Fruit fly (Drosophila melanogaster): ENCODE measurements around the gene CG3368.

The CG3368 gene

DNA sequence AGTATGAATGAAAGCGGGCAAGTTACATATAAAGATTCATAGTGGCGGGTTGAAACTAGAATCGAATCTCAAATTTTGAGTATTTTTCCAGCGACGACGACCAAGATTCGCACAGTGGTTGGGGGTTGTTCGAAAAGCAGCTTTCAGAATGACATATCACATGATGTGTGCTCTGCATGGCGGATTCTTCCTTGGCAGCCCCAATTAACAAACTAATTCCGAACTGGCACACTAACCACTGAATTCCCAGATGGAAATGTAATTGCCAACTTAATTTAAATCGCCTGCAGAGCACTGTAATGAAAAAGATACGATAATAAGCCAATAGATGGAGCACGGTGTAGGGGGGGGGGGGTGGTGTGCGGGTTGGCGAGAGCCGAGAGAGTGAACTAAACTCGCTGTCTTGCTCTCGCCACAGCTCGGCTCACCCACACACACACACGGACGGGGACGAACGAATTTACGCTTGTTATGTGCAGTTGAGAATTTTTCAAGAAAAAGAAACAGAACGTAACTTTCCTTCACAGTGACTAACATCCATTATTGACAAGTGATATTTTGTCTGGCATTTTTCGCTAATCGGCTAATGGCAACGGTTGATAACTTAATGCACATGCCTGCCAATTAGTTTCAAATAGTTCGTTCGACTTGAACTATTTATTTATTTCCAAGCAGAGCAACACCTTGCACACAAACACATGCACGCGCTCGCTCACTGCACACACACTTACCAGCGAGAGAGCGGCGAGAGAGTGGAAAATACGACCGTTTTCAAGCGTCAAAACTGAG lies 2.4 kb upstream of the CG3368 start:
- TF ChIP-seq br (GFP tag; optimal IDR thresholded peaks at IDR 0.05): peak; percentile 97
- TF ChIP-seq h (GFP tag; optimal IDR thresholded peaks at IDR 0.05): peak; percentile 97
- TF ChIP-seq ey (GFP tag; optimal IDR thresholded peaks at IDR 0.05): peak; percentile 97
- TF ChIP-seq foxo (GFP tag; optimal IDR thresholded peaks at IDR 0.05): peak; percentile 83 to 98
- TF ChIP-seq Abd-B (GFP tag; optimal IDR thresholded peaks at IDR 0.05): peak; percentile 14
- TF ChIP-seq Hr78 (GFP tag; optimal IDR thresholded peaks at IDR 0.05): no peak
- TF ChIP-seq psq (GFP tag; optimal IDR thresholded peaks at IDR 0.05): peak; percentile 92
- TF ChIP-seq dsf (GFP tag; optimal IDR thresholded peaks at IDR 0.05; ENCODE audit: borderline replicate concordance): peak; percentile 36
- peak; percentile 36 for TF ChIP-seq Hr83 (GFP tag; optimal IDR thresholded peaks at IDR 0.05; ENCODE audit: poor library complexity, severe bottlenecking)
- no peak for TF ChIP-seq CrebA (GFP tag; optimal IDR thresholded peaks at IDR 0.05; ENCODE audit: borderline replicate concordance)
- no peak for TF ChIP-seq GATAd (GFP tag; optimal IDR thresholded peaks at IDR 0.05)
- no peak for TF ChIP-seq Vsx2 (GFP tag; optimal IDR thresholded peaks at IDR 0.05; ENCODE audit: partially characterized antibody)
- peak; percentile 92 for TF ChIP-seq Sp1 (GFP tag; optimal IDR thresholded peaks at IDR 0.05)
- peak; percentile 97 for TF ChIP-seq fru (GFP tag; optimal IDR thresholded peaks at IDR 0.05)
- TF ChIP-seq HLH106 (tag; optimal IDR thresholded peaks at IDR 0.05): peak; percentile 88
- TF ChIP-seq pan (optimal IDR thresholded peaks at IDR 0.05): no peak
- peak; percentile 18 for TF ChIP-seq jim (GFP tag; optimal IDR thresholded peaks at IDR 0.05)
- no peak for TF ChIP-seq Dfd (GFP tag; optimal IDR thresholded peaks at IDR 0.05)
- TF ChIP-seq tai (GFP tag; optimal IDR thresholded peaks at IDR 0.05): no peak
- TF ChIP-seq dl (GFP tag; optimal IDR thresholded peaks at IDR 0.05; ENCODE audit: insufficient read depth in 1 of 2, partially characterized antibody in 2 of 2): no peak
- peak; percentile 97 for TF ChIP-seq OdsH (GFP tag; optimal IDR thresholded peaks at IDR 0.05)
- peak; percentile 87 for TF ChIP-seq dmrt93B (GFP tag; optimal IDR thresholded peaks at IDR 0.05)
- TF ChIP-seq CG9705 (GFP tag; optimal IDR thresholded peaks at IDR 0.05): peak; percentile 35
- TF ChIP-seq rgr (GFP tag; optimal IDR thresholded peaks at IDR 0.05): peak; percentile 98
- no peak for TF ChIP-seq lola (GFP tag; optimal IDR thresholded peaks at IDR 0.05)
- peak; percentile 80 for TF ChIP-seq Jra (GFP tag; optimal IDR thresholded peaks at IDR 0.05)
- no peak for TF ChIP-seq Myc (optimal IDR thresholded peaks at IDR 0.05)
- TF ChIP-seq brk (GFP tag; optimal IDR thresholded peaks at IDR 0.05): no peak
- TF ChIP-seq Mio (GFP tag; optimal IDR thresholded peaks at IDR 0.05): peak; percentile 91
- TF ChIP-seq usp (GFP tag; optimal IDR thresholded peaks at IDR 0.05): no peak
- peak; percentile 88 for TF ChIP-seq sage (GFP tag; optimal IDR thresholded peaks at IDR 0.05)
- TF ChIP-seq woc (GFP tag; optimal IDR thresholded peaks at IDR 0.05): peak; percentile 99
- peak; percentile 40 for TF ChIP-seq Dif (GFP tag; optimal IDR thresholded peaks at IDR 0.05; ENCODE audit: partially characterized antibody)
- TF ChIP-seq sv (GFP tag; optimal IDR thresholded peaks at IDR 0.05): peak; percentile 73
- TF ChIP-seq N (GFP tag; optimal IDR thresholded peaks at IDR 0.05): peak; percentile 47
- peak; percentile 92 for TF ChIP-seq CG32264 (GFP tag; optimal IDR thresholded peaks at IDR 0.05)
- TF ChIP-seq Hnf4 (GFP tag; optimal IDR thresholded peaks at IDR 0.05): peak; percentile 93
- TF ChIP-seq Rel (GFP tag; optimal IDR thresholded peaks at IDR 0.05): peak; percentile 66
- TF ChIP-seq Rel (tag; optimal IDR thresholded peaks at IDR 0.05): peak; percentile 54

dm6 chr3R:27281811-27282131 lies 1.8 kb upstream of the CG3368 start:
- no peak for TF ChIP-seq rgr (GFP tag; optimal IDR thresholded peaks at IDR 0.05)

DNA sequence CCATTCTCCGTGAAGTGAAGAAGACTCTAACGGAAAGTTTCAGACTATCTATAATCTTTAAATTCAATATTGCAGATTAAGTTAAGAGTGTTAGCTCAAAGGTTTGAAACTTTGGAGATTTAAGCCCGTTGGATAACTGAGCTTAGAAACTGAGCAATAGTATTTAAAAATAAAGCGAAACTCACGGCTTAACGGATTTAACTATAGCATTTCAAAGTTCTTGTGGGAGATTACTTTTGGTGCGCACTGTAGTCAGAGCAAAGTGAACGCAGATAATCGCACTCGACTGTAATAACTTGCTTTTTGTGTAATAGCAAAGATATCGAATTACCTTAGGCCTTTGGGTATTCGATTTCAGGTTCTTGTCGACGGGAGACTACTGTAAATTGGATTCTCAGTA lies 1.3 kb upstream of the CG3368 start, which contains the start of gene mrt:
Gene mrt, minus strand, starts transcription at position 376 of the 400 bp plus-strand sequence.
- peak; percentile 57 for TF ChIP-seq h (GFP tag; optimal IDR thresholded peaks at IDR 0.05)
- TF ChIP-seq Myc (optimal IDR thresholded peaks at IDR 0.05): no peak
- no peak for TF ChIP-seq CG32264 (GFP tag; optimal IDR thresholded peaks at IDR 0.05)
- peak; percentile 64 for TF ChIP-seq Hnf4 (GFP tag; optimal IDR thresholded peaks at IDR 0.05)
- TF ChIP-seq brk (GFP tag; optimal IDR thresholded peaks at IDR 0.05): no peak
- no peak for TF ChIP-seq CrebA (GFP tag; optimal IDR thresholded peaks at IDR 0.05; ENCODE audit: borderline replicate concordance)
- TF ChIP-seq Hr83 (GFP tag; optimal IDR thresholded peaks at IDR 0.05; ENCODE audit: poor library complexity, severe bottlenecking): peak; percentile 1
- TF ChIP-seq br (GFP tag; optimal IDR thresholded peaks at IDR 0.05): peak; percentile 42
- TF ChIP-seq sv (GFP tag; optimal IDR thresholded peaks at IDR 0.05): peak; percentile 39
- TF ChIP-seq OdsH (GFP tag; optimal IDR thresholded peaks at IDR 0.05): peak; percentile 47
- TF ChIP-seq Dfd (GFP tag; optimal IDR thresholded peaks at IDR 0.05): no peak
- no peak for TF ChIP-seq Hr78 (GFP tag; optimal IDR thresholded peaks at IDR 0.05)
- no peak for TF ChIP-seq Abd-B (GFP tag; optimal IDR thresholded peaks at IDR 0.05)
- TF ChIP-seq rgr (GFP tag; optimal IDR thresholded peaks at IDR 0.05): peak; percentile 58
- TF ChIP-seq dsf (GFP tag; optimal IDR thresholded peaks at IDR 0.05; ENCODE audit: borderline replicate concordance): no peak
- peak; percentile 23 for TF ChIP-seq dmrt93B (GFP tag; optimal IDR thresholded peaks at IDR 0.05)
- peak; percentile 28 for TF ChIP-seq psq (GFP tag; optimal IDR thresholded peaks at IDR 0.05)
- no peak for TF ChIP-seq usp (GFP tag; optimal IDR thresholded peaks at IDR 0.05)
- TF ChIP-seq foxo (GFP tag; optimal IDR thresholded peaks at IDR 0.05): peak in 1 of 2 experiments; percentile 73
- peak; percentile 34 for TF ChIP-seq Sp1 (GFP tag; optimal IDR thresholded peaks at IDR 0.05)
- TF ChIP-seq Rel (GFP tag; optimal IDR thresholded peaks at IDR 0.05): no peak
- TF ChIP-seq Rel (tag; optimal IDR thresholded peaks at IDR 0.05): no peak
- TF ChIP-seq GATAd (GFP tag; optimal IDR thresholded peaks at IDR 0.05): no peak
- TF ChIP-seq dl (GFP tag; optimal IDR thresholded peaks at IDR 0.05; ENCODE audit: insufficient read depth in 1 of 2, partially characterized antibody in 2 of 2): no peak
- TF ChIP-seq HLH106 (tag; optimal IDR thresholded peaks at IDR 0.05): peak; percentile 61
- TF ChIP-seq ey (GFP tag; optimal IDR thresholded peaks at IDR 0.05): peak; percentile 62
- no peak for TF ChIP-seq Vsx2 (GFP tag; optimal IDR thresholded peaks at IDR 0.05; ENCODE audit: partially characterized antibody)
- TF ChIP-seq sage (GFP tag; optimal IDR thresholded peaks at IDR 0.05): no peak
- peak; percentile 89 for TF ChIP-seq woc (GFP tag; optimal IDR thresholded peaks at IDR 0.05)
- no peak for TF ChIP-seq jim (GFP tag; optimal IDR thresholded peaks at IDR 0.05)
- no peak for TF ChIP-seq Dif (GFP tag; optimal IDR thresholded peaks at IDR 0.05; ENCODE audit: partially characterized antibody)
- TF ChIP-seq pan (optimal IDR thresholded peaks at IDR 0.05): no peak
- no peak for TF ChIP-seq lola (GFP tag; optimal IDR thresholded peaks at IDR 0.05)
- TF ChIP-seq tai (GFP tag; optimal IDR thresholded peaks at IDR 0.05): no peak
- no peak for TF ChIP-seq Mio (GFP tag; optimal IDR thresholded peaks at IDR 0.05)
- no peak for TF ChIP-seq N (GFP tag; optimal IDR thresholded peaks at IDR 0.05)
- peak; percentile 9 for TF ChIP-seq CG9705 (GFP tag; optimal IDR thresholded peaks at IDR 0.05)
